Worm (Caenorhabditis elegans) whole organism, mixed stage, embryonic: ENCODE results near the gene Y69E1A.5.
"Not testable (repeated sequence)": the region's sequence is repeated elsewhere in the genome, so short reads cannot be mapped to it uniquely, and the experiment has no call there.

Experiments used
- bed-3 ChIP-seq: fragments of 200-800 bp; sonication (Bioruptor generic); optimal IDR thresholded peaks from 3 replicates; lab custom pipeline; 2018; ENCODE audit warnings: mild to moderate bottlenecking, missing genetic modification characterization, moderate library complexity, missing compliant biosample characterization
- ceh-39 ChIP-seq: fragments of 150-350 bp; optimal IDR thresholded peaks from 2 replicates; lab custom pipeline; 2014; ENCODE audit warnings: missing biosample characterization, missing genetic modification characterization
- ceh-43 ChIP-seq: fragments of 200-800 bp; sonication (Bioruptor generic); optimal IDR thresholded peaks from 2 replicates; lab custom pipeline; 2018; ENCODE audit warnings: mild to moderate bottlenecking, missing genetic modification characterization, moderate library complexity, missing compliant biosample characterization
- ceh-83 ChIP-seq: fragments of 200-800 bp; sonication (Bioruptor generic); optimal IDR thresholded peaks from 2 replicates; lab custom pipeline; 2018; ENCODE audit warnings: mild to moderate bottlenecking, missing genetic modification characterization, missing compliant biosample characterization
- ces-1 ChIP-seq: fragments of 150-350 bp; optimal IDR thresholded peaks from 2 replicates; lab custom pipeline; 2014; ENCODE audit warnings: missing biosample characterization, missing genetic modification reagents, missing genetic modification characterization
- drap-1 ChIP-seq: fragments of 200-800 bp; sonication (Bioruptor generic); optimal IDR thresholded peaks from 3 replicates; lab custom pipeline; 2018; ENCODE audit warnings: mild to moderate bottlenecking, missing genetic modification characterization, missing compliant biosample characterization
- elt-1 ChIP-seq: sonication (generic microtip); optimal IDR thresholded peaks from 2 replicates; lab custom pipeline; 2017; ENCODE audit warnings: missing genetic modification characterization, mild to moderate bottlenecking, missing compliant biosample characterization, antibody characterized with exemption, moderate library complexity, borderline replicate concordance; ENCODE audit not compliant: insufficient read depth
- elt-3 ChIP-seq: fragments of 150-350 bp; optimal IDR thresholded peaks from 2 replicates; lab custom pipeline; 2014; ENCODE audit warnings: missing biosample characterization, missing genetic modification characterization
- flh-1 ChIP-seq: fragments of 200-800 bp; sonication (Bioruptor generic); optimal IDR thresholded peaks from 2 replicates; lab custom pipeline; 2018; ENCODE audit warnings: mild to moderate bottlenecking, missing genetic modification characterization, moderate library complexity, missing compliant biosample characterization
- ham-2 ChIP-seq: fragments of 200-800 bp; sonication (Bioruptor generic); optimal IDR thresholded peaks from 2 replicates; lab custom pipeline; 2018; ENCODE audit warnings: mild to moderate bottlenecking, missing genetic modification characterization, missing compliant biosample characterization
- lin-13 ChIP-seq: fragments of 150-350 bp; optimal IDR thresholded peaks from 2 replicates; lab custom pipeline; 2014; ENCODE audit warnings: missing biosample characterization, missing genetic modification characterization
- lin-32 ChIP-seq: fragments of 200-800 bp; sonication (Bioruptor generic); optimal IDR thresholded peaks from 2 replicates; lab custom pipeline; 2018; ENCODE audit warnings: mild to moderate bottlenecking, missing genetic modification characterization, missing compliant biosample characterization
- lsy-2 ChIP-seq: fragments of 150-350 bp; optimal IDR thresholded peaks from 2 replicates; lab custom pipeline; 2014; ENCODE audit warnings: missing biosample characterization, missing genetic modification characterization
- mab-5 ChIP-seq: fragments of 150-350 bp; optimal IDR thresholded peaks from 2 replicates; lab custom pipeline; 2014; ENCODE audit warnings: missing biosample characterization, missing genetic modification characterization
- nhr-12 ChIP-seq: fragments of 150-350 bp; optimal IDR thresholded peaks from 2 replicates; lab custom pipeline; 2014; ENCODE audit warnings: missing biosample characterization, missing genetic modification characterization
- nhr-2 ChIP-seq: fragments of 150-350 bp; optimal IDR thresholded peaks from 2 replicates; lab custom pipeline; 2014; ENCODE audit warnings: missing biosample characterization, missing genetic modification characterization
- nhr-28 ChIP-seq: fragments of 150-350 bp; optimal IDR thresholded peaks from 2 replicates; lab custom pipeline; 2014; ENCODE audit warnings: missing biosample characterization, missing genetic modification characterization
- nhr-76 ChIP-seq: sonication (generic microtip); optimal IDR thresholded peaks from 2 replicates; lab custom pipeline; 2017; ENCODE audit warnings: missing biosample characterization, missing genetic modification characterization
- pha-4 ChIP-seq: fragments of 150-350 bp; optimal IDR thresholded peaks from 2 replicates; lab custom pipeline; 2018; ENCODE audit warnings: missing biosample characterization, missing genetic modification reagents, missing genetic modification characterization
- sem-2 ChIP-seq: fragments of 200-800 bp; sonication (Bioruptor generic); optimal IDR thresholded peaks from 2 replicates; lab custom pipeline; 2018; ENCODE audit warnings: mild to moderate bottlenecking, missing genetic modification characterization, missing compliant biosample characterization
- snpc-4 ChIP-seq: fragments of 150-350 bp; optimal IDR thresholded peaks from 2 replicates; lab custom pipeline; 2014; ENCODE audit warnings: missing biosample characterization, missing genetic modification characterization
- sptf-1 ChIP-seq: sonication (generic microtip); optimal IDR thresholded peaks from 2 replicates; lab custom pipeline; 2017; ENCODE audit warnings: mild to moderate bottlenecking, missing genetic modification characterization, moderate library complexity, missing compliant biosample characterization
- tbx-8 ChIP-seq: fragments of 200-800 bp; sonication (Bioruptor generic); optimal IDR thresholded peaks from 2 replicates; lab custom pipeline; 2018; ENCODE audit warnings: mild to moderate bottlenecking, missing genetic modification characterization, moderate library complexity, missing compliant biosample characterization
- unc-120 ChIP-seq: sonication (generic microtip); optimal IDR thresholded peaks from 2 replicates; lab custom pipeline; 2017; ENCODE audit warnings: missing genetic modification characterization, missing compliant biosample characterization; ENCODE audit not compliant: poor library complexity, severe bottlenecking
- unc-39 ChIP-seq: fragments of 150-350 bp; optimal IDR thresholded peaks from 2 replicates; lab custom pipeline; 2014; ENCODE audit warnings: missing biosample characterization, missing genetic modification characterization
- unc-62 ChIP-seq: fragments of 150-350 bp; optimal IDR thresholded peaks from 2 replicates; lab custom pipeline; 2014; ENCODE audit warnings: missing biosample characterization, missing genetic modification reagents, missing genetic modification characterization
- ztf-11 ChIP-seq: fragments of 150-350 bp; optimal IDR thresholded peaks from 2 replicates; lab custom pipeline; 2014; ENCODE audit warnings: missing biosample characterization, missing genetic modification characterization

The Y69E1A.5 gene

ce11 chrIV:10987342-10987945 lies 30.0 kb upstream of the Y69E1A.5 start, which contains the start of gene Y43E12A.3:
Gene Y43E12A.3 (plus strand): TSS chrIV:10987895.
- TF ChIP-seq ces-1 (GFP tag; lab: Kevin White, UChicago); elt-1 (tag; lab: Kevin White, UChicago); sptf-1 (tag; lab: Kevin White, UChicago): not testable (repeated sequence)
- TF ChIP-seq, all 35 proteins: peak for 0; not testable (repeated sequence) for 35

ce11 chrIV:10985568-10986035 lies 28.1 kb upstream of the Y69E1A.5 start, which contains the start of gene cyb-2.1:
Gene cyb-2.1 (plus strand): TSS chrIV:10985985.
- TF ChIP-seq mab-5 (no peak), tbx-8 (no peak), unc-62 (no peak), ceh-39 (tag; lab: Kevin White, UChicago) (no peak), nhr-28 (tag; lab: Kevin White, UChicago) (no peak), lin-13 (no peak), ham-2 (GFP tag; lab: Kevin White, UChicago) (no peak)

- no peak for TF ChIP-seq drap-1
- TF ChIP-seq bed-3 (GFP tag; lab: Kevin White, UChicago): no peak
- no peak for TF ChIP-seq ceh-43
- no peak for TF ChIP-seq nhr-2
- TF ChIP-seq nhr-12 (tag; lab: Kevin White, UChicago): no peak
- no peak for TF ChIP-seq unc-62
- no peak for TF ChIP-seq ztf-11 (tag; lab: Kevin White, UChicago)
- no peak for TF ChIP-seq flh-1 (GFP tag; lab: Kevin White, UChicago)
- TF ChIP-seq lsy-2 (tag; lab: Kevin White, UChicago): no peak
- TF ChIP-seq sptf-1 (tag; lab: Kevin White, UChicago): no peak
- no peak for TF ChIP-seq sem-2 (GFP tag; lab: Kevin White, UChicago)
- TF ChIP-seq elt-3 (tag; lab: Kevin White, UChicago): no peak
- TF ChIP-seq unc-39 (tag; lab: Kevin White, UChicago): no peak
- TF ChIP-seq tbx-8: no peak
- TF ChIP-seq nhr-76: no peak
- no peak for TF ChIP-seq elt-1 (tag; lab: Kevin White, UChicago)
- no peak for TF ChIP-seq lin-32 (GFP tag; lab: Kevin White, UChicago)
- TF ChIP-seq nhr-28 (tag; lab: Kevin White, UChicago): no peak
- TF ChIP-seq unc-120 (tag; lab: Kevin White, UChicago): no peak
- TF ChIP-seq, all 35 proteins: peak for 0
Observed at ce11 chrIV:10981761-10982160, 24.3 kb upstream of the Y69E1A.5 start, which contains the start of gene Y43E12A.2. Gene Y43E12A.2 (plus strand): TSS chrIV:10982061.

ce11 chrIV:10980628-10981027 lies 23.2 kb upstream of the Y69E1A.5 start:
- TF ChIP-seq flh-1 (GFP tag; lab: Kevin White, UChicago) (no peak), snpc-4 (tag; lab: Kevin White, UChicago) (no peak), pha-4 (tag; lab: Kevin White, UChicago) (no peak), mab-5 (no peak), unc-120 (tag; lab: Kevin White, UChicago) (no peak)
- TF ChIP-seq, all 35 proteins: peak for 0

- no peak for TF ChIP-seq tbx-8
- no peak for TF ChIP-seq mab-5
- TF ChIP-seq unc-120 (tag; lab: Kevin White, UChicago): peak; percentile 19
- no peak for TF ChIP-seq ham-2 (GFP tag; lab: Kevin White, UChicago)
- TF ChIP-seq pha-4 (tag; lab: Kevin White, UChicago): no peak
Observed at ce11 chrIV:10979689-10980088, 22.2 kb upstream of the Y69E1A.5 start.

ce11 chrIV:10978641-10979040 lies 21.2 kb upstream of the Y69E1A.5 start:
- TF ChIP-seq snpc-4 (tag; lab: Kevin White, UChicago): no peak
- TF ChIP-seq lin-32 (GFP tag; lab: Kevin White, UChicago): no peak
- no peak for TF ChIP-seq ceh-43
- no peak for TF ChIP-seq ceh-83 (GFP tag; lab: Kevin White, UChicago)
- no peak for TF ChIP-seq ces-1 (GFP tag; lab: Kevin White, UChicago)
- TF ChIP-seq nhr-2: no peak
- TF ChIP-seq unc-120 (tag; lab: Kevin White, UChicago): no peak
- TF ChIP-seq unc-39 (tag; lab: Kevin White, UChicago): no peak
